Fruit fly (Drosophila melanogaster): ENCODE results near the gene Neos.

Neos gene

DNA sequence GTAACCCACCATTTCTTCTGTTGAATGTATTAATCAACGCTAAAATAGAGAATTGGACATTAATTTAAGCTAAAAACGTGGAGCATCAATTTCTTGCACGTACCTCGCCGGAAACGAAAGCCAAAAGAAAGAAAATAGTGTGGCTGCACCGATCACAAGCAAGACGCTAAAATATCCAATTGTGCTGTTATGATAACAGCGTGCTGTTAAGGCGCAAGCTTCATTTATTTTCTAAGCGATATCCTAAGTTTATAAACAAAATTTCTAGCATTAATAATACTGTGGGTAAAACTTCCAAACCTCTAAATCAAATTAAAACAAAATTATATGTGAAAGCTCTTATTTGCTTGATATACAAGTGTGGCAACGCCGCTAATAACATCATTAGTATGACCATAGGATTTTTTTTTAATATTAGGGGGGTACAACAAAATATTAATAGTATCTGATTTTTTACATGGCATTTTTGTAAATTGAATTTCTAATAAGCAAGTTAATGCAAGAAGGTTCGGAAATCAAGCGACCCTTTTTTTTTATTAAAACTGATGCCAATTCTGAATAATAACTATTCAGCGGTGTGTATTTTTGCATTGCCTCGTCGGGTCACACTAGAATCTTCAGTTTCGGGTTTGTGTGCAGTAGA is at the start of gene Neos, which contains the start of gene RpL18 (continued):
- TF ChIP-seq chn (GFP tag; optimal IDR thresholded peaks at IDR 0.05) (peak; percentile 58), gem (tag; optimal IDR thresholded peaks at IDR 0.05) (peak; percentile 72), CG5245 (GFP tag; optimal IDR thresholded peaks at IDR 0.05) (peak; percentile 46), tup (GFP tag; optimal IDR thresholded peaks at IDR 0.05) (no peak), CG5953 (GFP tag; IDR thresholded peaks at IDR 0.05) (peak; percentile 58; the same call in 1 of the 2 replicates), Dek (tag; optimal IDR thresholded peaks at IDR 0.05) (peak; percentile 63), Nf-YB (GFP tag; optimal IDR thresholded peaks at IDR 0.05) (peak; percentile 63), tgo (GFP tag; IDR thresholded peaks at IDR 0.05) (no peak; the same call in 1 of the 3 replicates), CG17829 (tag; optimal IDR thresholded peaks at IDR 0.05) (peak; percentile 49), tin (GFP tag; optimal IDR thresholded peaks at IDR 0.05) (peak; percentile 27), zfh2 (GFP tag; optimal IDR thresholded peaks at IDR 0.05) (peak; percentile 52), gsb (GFP tag; IDR thresholded peaks at IDR 0.05) (peak; percentile 25; the same call in 1 of the 2 replicates), Six4 (GFP tag; optimal IDR thresholded peaks at IDR 0.05) (no peak), CG10565 (GFP tag; optimal IDR thresholded peaks at IDR 0.05) (no peak), CTCF (GFP tag; optimal IDR thresholded peaks at IDR 0.05) (peak; percentile 6), CG15601 (tag; optimal IDR thresholded peaks at IDR 0.05) (peak; percentile 80), Doc2 (GFP tag; IDR thresholded peaks at IDR 0.05) (no peak), Mrtf (GFP tag; IDR thresholded peaks at IDR 0.05) (no peak), knrl (GFP tag; IDR thresholded peaks at IDR 0.05; ENCODE audit: partially characterized antibody) (no peak), CG8089 (GFP tag; optimal IDR thresholded peaks at IDR 0.05) (peak; percentile 63), ash1 (GFP tag; optimal IDR thresholded peaks at IDR 0.05) (peak; percentile 38), Side (GFP tag; optimal IDR thresholded peaks at IDR 0.05) (peak; percentile 84), CG30020 (tag; optimal IDR thresholded peaks at IDR 0.05) (peak; percentile 53), kay (GFP tag; optimal IDR thresholded peaks at IDR 0.05) (peak; percentile 42), CG2199 (GFP tag; IDR thresholded peaks at IDR 0.05) (no peak), CG10209 (GFP tag; optimal IDR thresholded peaks at IDR 0.05) (peak; percentile 78), phol (tag; optimal IDR thresholded peaks at IDR 0.05) (peak; percentile 67), wdn (GFP tag; IDR thresholded peaks at IDR 0.05) (peak; percentile 53), tap (tag; optimal IDR thresholded peaks at IDR 0.05) (peak; percentile 46), dm (GFP tag; optimal IDR thresholded peaks at IDR 0.05) (peak; percentile 93), H2.0 (GFP tag; IDR thresholded peaks at IDR 0.05) (peak; percentile 26; the same call in 1 of the 2 replicates), CG11560 (tag; IDR thresholded peaks at IDR 0.05) (no peak), Taf1 (GFP tag; IDR thresholded peaks at IDR 0.05) (peak; percentile 26; the same call in 1 of the 2 replicates), CG11723 (GFP tag; optimal IDR thresholded peaks at IDR 0.05) (peak; percentile 41), rib (GFP tag; IDR thresholded peaks at IDR 0.05) (peak; percentile 14; the same call in 1 of the 2 replicates), CG7271 (tag; optimal IDR thresholded peaks at IDR 0.05) (peak; percentile 86), Sox102F (GFP tag; optimal IDR thresholded peaks at IDR 0.05) (peak; percentile 70), HHEX (GFP tag; optimal IDR thresholded peaks at IDR 0.05) (peak; percentile 81), CG18619 (GFP tag; optimal IDR thresholded peaks at IDR 0.05) (peak; percentile 84), CG32532 (GFP tag; IDR thresholded peaks at IDR 0.05) (peak; percentile 70), CG15514 (GFP tag; optimal IDR thresholded peaks at IDR 0.05) (peak; percentile 80), Hr39 (optimal IDR thresholded peaks at IDR 0.05) (no peak), CG2202 (tag; optimal IDR thresholded peaks at IDR 0.05) (peak; percentile 59), CG6854 (GFP tag; optimal IDR thresholded peaks at IDR 0.05) (peak; percentile 27), CG30403 (GFP tag; optimal IDR thresholded peaks at IDR 0.05) (peak; percentile 80), gcm (GFP tag; optimal IDR thresholded peaks at IDR 0.05) (peak; percentile 71), CG1024 (GFP tag; IDR thresholded peaks at IDR 0.05) (peak; percentile 29; the same call in 1 of the 2 replicates), CG12219 (GFP tag; optimal IDR thresholded peaks at IDR 0.05) (peak; percentile 67), Oli (tag; optimal IDR thresholded peaks at IDR 0.05) (peak; percentile 56), btn (GFP tag; optimal IDR thresholded peaks at IDR 0.05) (peak; percentile 48), CG4282 (GFP tag; optimal IDR thresholded peaks at IDR 0.05) (peak; percentile 45)

Data from whole organism, embryonic.